Worm (Caenorhabditis elegans): ENCODE data around the gene T05C12.8.

The T05C12.8 gene

DNA sequence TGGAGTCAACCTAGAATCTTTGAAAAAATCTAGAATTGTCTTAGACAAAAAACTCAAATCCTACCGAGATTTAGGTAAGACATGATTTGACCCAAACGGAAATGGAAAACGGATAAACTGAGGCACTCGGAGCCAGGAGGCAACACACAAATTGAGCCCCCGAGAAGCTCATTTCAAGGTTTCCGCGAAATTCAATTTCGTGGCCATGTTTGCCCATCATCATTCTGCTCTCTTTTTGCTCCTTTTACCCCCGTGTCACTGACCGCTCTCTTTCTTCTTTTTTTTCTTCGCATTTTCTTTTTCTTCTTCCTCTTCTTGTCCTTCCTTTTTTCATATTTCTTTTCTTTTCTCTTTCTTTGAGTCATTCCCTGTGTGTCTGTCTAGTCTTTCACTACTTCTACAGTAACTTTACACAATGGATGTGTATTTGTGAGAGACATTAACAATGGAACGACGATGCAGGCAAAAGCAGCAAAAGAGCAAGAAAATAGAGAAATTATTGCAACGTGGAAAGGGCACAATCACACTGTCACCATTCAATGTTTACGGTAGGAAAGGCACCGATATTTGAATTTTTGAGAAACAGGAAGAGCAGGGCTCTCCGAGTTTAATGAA is 37.5 kb downstream of the T05C12.8 start:
- no peak for TF ChIP-seq tab-1 (GFP tag; IDR thresholded peaks at IDR 0.05)
- TF ChIP-seq ztf-29 (GFP tag; IDR thresholded peaks at IDR 0.05): no peak
- TF ChIP-seq cog-1 (tag; optimal IDR thresholded peaks at IDR 0.05): no peak
- no peak for TF ChIP-seq med-1 (GFP tag; optimal IDR thresholded peaks at IDR 0.05; ENCODE audit: insufficient read depth)
- no peak for TF ChIP-seq ref-1 (GFP tag; conservative IDR thresholded peaks at IDR 0.05)
- no peak for TF ChIP-seq ztf-23 (GFP tag; IDR thresholded peaks at IDR 0.05)
- TF ChIP-seq flt-1 (GFP tag; IDR thresholded peaks at IDR 0.05): no peak
- no peak for TF ChIP-seq T22C8.4 (GFP tag; IDR thresholded peaks at IDR 0.05)

DNA sequence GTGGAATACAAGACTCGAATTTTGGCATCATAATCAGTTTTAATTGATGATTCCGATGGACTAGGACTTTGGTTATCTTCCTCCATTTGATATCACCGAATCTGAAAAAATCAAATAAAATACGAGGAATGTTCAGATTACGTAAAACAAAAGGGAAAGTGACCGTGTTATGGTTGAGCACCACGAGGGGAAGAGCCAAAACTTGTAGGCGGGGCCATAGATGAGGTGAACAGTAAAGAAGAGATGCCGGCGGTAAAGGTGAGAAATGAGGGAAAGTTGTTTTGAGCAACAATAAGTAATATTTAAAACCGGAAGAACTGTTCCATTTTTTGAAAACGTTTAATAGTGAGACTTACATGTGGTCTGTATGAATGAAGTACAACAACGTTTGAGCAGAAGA is 40.4 kb downstream of the T05C12.8 start, which contains the start of gene F10B5.3:
F10B5.3 (minus strand) TSS at position 101 of the 400 bp plus-strand sequence.
- TF ChIP-seq ztf-29 (GFP tag; IDR thresholded peaks at IDR 0.05) (no peak), flt-1 (GFP tag; IDR thresholded peaks at IDR 0.05) (no peak), T22C8.4 (GFP tag; IDR thresholded peaks at IDR 0.05) (no peak), klf-2 (GFP tag; conservative IDR thresholded peaks at IDR 0.05) (no peak), cog-1 (tag; optimal IDR thresholded peaks at IDR 0.05) (no peak), tab-1 (GFP tag; IDR thresholded peaks at IDR 0.05) (no peak), ztf-23 (GFP tag; IDR thresholded peaks at IDR 0.05) (no peak), ref-1 (GFP tag; conservative IDR thresholded peaks at IDR 0.05) (no peak), med-1 (GFP tag; optimal IDR thresholded peaks at IDR 0.05; ENCODE audit: insufficient read depth) (no peak)

DNA sequence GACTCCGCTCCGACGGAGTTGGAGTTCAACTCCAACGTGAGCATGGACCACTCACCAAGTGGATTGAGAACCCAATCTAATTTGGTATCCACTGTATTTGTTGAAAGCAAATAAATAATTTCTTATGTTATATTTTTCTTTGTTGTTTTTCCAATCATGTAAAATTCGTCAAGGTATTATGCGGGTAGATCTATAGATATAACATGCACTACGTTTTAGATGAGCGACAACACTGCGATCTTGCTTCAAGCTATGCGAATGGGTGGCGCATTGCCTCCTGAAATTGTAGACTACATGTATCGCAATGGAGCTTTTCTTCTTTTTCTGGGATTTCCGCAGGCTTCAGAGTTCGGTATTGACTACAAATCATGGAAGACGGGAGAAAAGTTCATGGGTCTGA is 45.8 kb downstream of the T05C12.8 start, which contains the start of gene F10B5.2:
F10B5.2 (plus strand) TSS at position 220 of the 400 bp plus-strand sequence.
- TF ChIP-seq ztf-23 (GFP tag; IDR thresholded peaks at IDR 0.05) (no peak), flt-1 (GFP tag; IDR thresholded peaks at IDR 0.05) (no peak), ref-1 (GFP tag; conservative IDR thresholded peaks at IDR 0.05) (no peak), klf-2 (GFP tag; conservative IDR thresholded peaks at IDR 0.05) (no peak), ztf-29 (GFP tag; IDR thresholded peaks at IDR 0.05) (no peak), tab-1 (GFP tag; IDR thresholded peaks at IDR 0.05) (no peak), T22C8.4 (GFP tag; IDR thresholded peaks at IDR 0.05) (no peak), med-1 (GFP tag; optimal IDR thresholded peaks at IDR 0.05; ENCODE audit: insufficient read depth) (no peak), cog-1 (tag; optimal IDR thresholded peaks at IDR 0.05) (no peak)

DNA sequence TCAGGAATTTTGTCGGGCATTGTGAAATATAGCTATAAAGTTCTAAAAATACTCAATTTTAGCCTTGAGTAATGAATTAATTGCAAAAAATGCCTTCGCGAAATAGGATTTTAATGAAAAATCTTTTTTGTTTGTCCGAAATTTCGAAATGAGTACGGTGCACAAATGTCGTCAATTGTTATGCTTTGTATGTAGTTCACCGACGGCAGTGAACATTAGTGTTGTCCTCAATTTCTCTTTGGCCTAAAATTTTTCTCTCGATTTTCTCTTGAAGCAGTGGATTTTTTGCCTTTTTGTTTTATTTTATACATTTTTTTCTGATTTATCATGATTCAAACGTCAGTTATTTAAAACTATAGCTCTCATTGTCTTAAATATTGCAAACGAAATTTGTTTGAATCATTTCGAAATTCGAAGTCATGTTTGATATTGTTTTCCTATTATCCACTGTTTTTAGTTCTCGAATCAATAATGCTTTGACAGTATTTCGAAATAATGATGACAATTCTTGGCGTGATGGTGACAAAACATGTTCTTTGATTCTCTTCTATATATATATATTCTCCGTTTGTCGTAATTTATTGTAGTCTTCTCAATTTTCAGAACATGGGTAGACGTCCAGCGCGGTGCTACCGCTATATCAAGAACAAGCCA is 47.0 kb downstream of the T05C12.8 start, which contains the start of the genes ints-11 and rpl-10:
ints-11 (minus strand) TSS at position 201 of the 654 bp plus-strand sequence.
rpl-10 (plus strand) TSS at position 604 of the 654 bp plus-strand sequence.
- no peak for TF ChIP-seq flt-1 (GFP tag; IDR thresholded peaks at IDR 0.05)
- no peak for TF ChIP-seq ztf-23 (GFP tag; IDR thresholded peaks at IDR 0.05)
- TF ChIP-seq cog-1 (tag; optimal IDR thresholded peaks at IDR 0.05): no peak
- TF ChIP-seq med-1 (GFP tag; optimal IDR thresholded peaks at IDR 0.05; ENCODE audit: insufficient read depth): no peak
- no peak for TF ChIP-seq ztf-29 (GFP tag; IDR thresholded peaks at IDR 0.05)
- TF ChIP-seq tab-1 (GFP tag; IDR thresholded peaks at IDR 0.05): no peak
- no peak for TF ChIP-seq T22C8.4 (GFP tag; IDR thresholded peaks at IDR 0.05)
- no peak for TF ChIP-seq ref-1 (GFP tag; conservative IDR thresholded peaks at IDR 0.05)
- no peak for TF ChIP-seq klf-2 (GFP tag; conservative IDR thresholded peaks at IDR 0.05)

DNA sequence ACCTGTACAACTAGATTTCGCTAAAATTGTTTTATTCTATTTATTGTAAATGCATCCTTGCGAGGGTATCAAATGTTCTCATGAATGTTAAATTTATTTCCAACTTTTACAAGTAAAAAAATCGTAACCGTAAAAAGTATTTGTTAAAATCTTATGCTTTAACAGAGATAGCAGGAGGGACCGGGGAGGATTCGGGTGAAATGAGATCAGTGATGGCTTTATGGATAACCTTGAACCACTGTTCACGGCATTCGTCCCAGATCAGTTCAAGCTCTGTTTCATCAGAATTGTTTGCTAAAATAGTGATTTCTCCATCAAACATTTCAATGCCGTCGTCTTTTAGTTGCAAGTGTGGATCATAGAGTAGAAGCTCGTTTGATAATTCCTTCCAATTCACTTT is 49.2 kb downstream of the T05C12.8 start:
- TF ChIP-seq ztf-29 (GFP tag; IDR thresholded peaks at IDR 0.05) (no peak), ztf-23 (GFP tag; IDR thresholded peaks at IDR 0.05) (no peak), med-1 (GFP tag; optimal IDR thresholded peaks at IDR 0.05; ENCODE audit: insufficient read depth) (no peak), tab-1 (GFP tag; IDR thresholded peaks at IDR 0.05) (no peak), flt-1 (GFP tag; IDR thresholded peaks at IDR 0.05) (no peak), T22C8.4 (GFP tag; IDR thresholded peaks at IDR 0.05) (no peak), cog-1 (tag; optimal IDR thresholded peaks at IDR 0.05) (no peak), ref-1 (GFP tag; conservative IDR thresholded peaks at IDR 0.05) (no peak), klf-2 (GFP tag; conservative IDR thresholded peaks at IDR 0.05) (no peak)

DNA sequence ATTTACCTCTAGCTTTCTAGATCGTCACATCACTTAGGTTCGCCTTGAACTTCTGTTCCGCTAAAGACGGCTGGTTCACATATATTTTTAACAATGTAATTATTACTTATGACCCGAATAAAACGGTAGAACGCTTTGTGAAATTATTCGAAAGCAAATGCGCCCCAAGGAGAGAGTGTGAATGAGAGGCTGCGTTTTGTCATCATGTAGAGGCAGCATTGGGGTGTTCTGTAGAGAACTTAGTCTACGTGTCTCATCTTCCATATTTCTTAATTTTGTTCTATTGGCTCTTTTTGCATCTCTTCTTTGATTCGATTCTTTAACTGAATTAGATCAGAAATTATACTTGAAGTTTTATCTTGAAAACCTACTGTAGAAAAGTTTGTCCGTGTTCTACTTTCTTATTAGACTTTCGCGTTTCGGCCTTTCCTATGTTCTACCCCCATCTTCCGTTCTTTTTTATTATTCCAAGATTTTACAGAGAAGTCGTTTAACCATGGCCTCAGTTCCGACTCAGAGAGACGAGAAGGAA is 52.3 kb downstream of the T05C12.8 start, which contains the start of gene cdc-48.2:
cdc-48.2 (plus strand) TSS at position 482 of the 532 bp plus-strand sequence.
- TF ChIP-seq klf-2 (GFP tag; conservative IDR thresholded peaks at IDR 0.05): no peak
- no peak for TF ChIP-seq med-1 (GFP tag; optimal IDR thresholded peaks at IDR 0.05; ENCODE audit: insufficient read depth)
- no peak for TF ChIP-seq flt-1 (GFP tag; IDR thresholded peaks at IDR 0.05)
- no peak for TF ChIP-seq ref-1 (GFP tag; conservative IDR thresholded peaks at IDR 0.05)
- no peak for TF ChIP-seq tab-1 (GFP tag; IDR thresholded peaks at IDR 0.05)
- TF ChIP-seq T22C8.4 (GFP tag; IDR thresholded peaks at IDR 0.05): no peak
- TF ChIP-seq ztf-29 (GFP tag; IDR thresholded peaks at IDR 0.05): no peak
- TF ChIP-seq ztf-23 (GFP tag; IDR thresholded peaks at IDR 0.05): no peak
- no peak for TF ChIP-seq cog-1 (tag; optimal IDR thresholded peaks at IDR 0.05)
